Fruit fly (Drosophila melanogaster) whole organism, wandering third instar larva: Measurements from ENCODE around the gene Lsp1beta.
A peak's percentile ranks its signal among the peaks of the same experiment; 100 is the strongest.

Experiments used
- CG9705 ChIP-seq: fragments of 200-800 bp; sonication (Bioruptor generic); optimal IDR thresholded peaks from 2 replicates; lab custom pipeline; 2018; ENCODE audit warnings: missing biosample characterization, mild to moderate bottlenecking, missing genetic modification characterization
- CrebA ChIP-seq: fragments of 200-800 bp; sonication (Bioruptor generic); optimal IDR thresholded peaks from 2 replicates; lab custom pipeline; 2016; ENCODE audit warnings: missing biosample characterization, mild to moderate bottlenecking, missing genetic modification characterization, borderline replicate concordance
- Dfd ChIP-seq: fragments of >200 bp; optimal IDR thresholded peaks from 2 replicates; lab custom pipeline; 2017; ENCODE audit warnings: missing biosample characterization, missing genetic modification characterization
- Dif ChIP-seq: fragments of 200-275, 200-300 bp; sonication (Bioruptor generic); optimal IDR thresholded peaks from 2 replicates; lab custom pipeline; 2018; ENCODE audit warnings: missing biosample characterization, missing genetic modification characterization; ENCODE audit not compliant: partially characterized antibody
- GATAd ChIP-seq: sonication (Bioruptor generic); optimal IDR thresholded peaks from 2 replicates; lab custom pipeline; 2016; ENCODE audit warnings: missing biosample characterization, missing genetic modification characterization
- HLH106 ChIP-seq: fragments of 200-800 bp; optimal IDR thresholded peaks from 3 replicates; lab custom pipeline; 2019; ENCODE audit warnings: missing biosample characterization, mild to moderate bottlenecking, missing genetic modification characterization, moderate library complexity
- Hnf4 ChIP-seq: fragments of 200-800 bp; sonication (Bioruptor generic); optimal IDR thresholded peaks from 2 replicates; lab custom pipeline; 2016; ENCODE audit warnings: missing biosample characterization, mild to moderate bottlenecking, missing genetic modification characterization
- Hr78 ChIP-seq: fragments of >200 bp; optimal IDR thresholded peaks from 2 replicates; lab custom pipeline; 2017; ENCODE audit warnings: missing biosample characterization, missing genetic modification characterization
- Hr83 ChIP-seq: fragments of 200-300 bp; sonication (Bioruptor generic); optimal IDR thresholded peaks from 2 replicates; lab custom pipeline; 2016; ENCODE audit warnings: missing biosample characterization, mild to moderate bottlenecking, missing genetic modification characterization, moderate library complexity; ENCODE audit not compliant: poor library complexity, severe bottlenecking
- Jra ChIP-seq: sonication (Bioruptor generic); optimal IDR thresholded peaks from 2 replicates; lab custom pipeline; 2016; ENCODE audit warnings: missing biosample characterization, missing genetic modification characterization
- Mio ChIP-seq: sonication (Bioruptor generic); optimal IDR thresholded peaks from 2 replicates; lab custom pipeline; 2016; ENCODE audit warnings: missing biosample characterization, missing genetic modification characterization
- Myc ChIP-seq: fragments of >200 bp; optimal IDR thresholded peaks from 2 replicates; lab custom pipeline; 2017
- Rel ChIP-seq, 2 experiments: fragments of 200-800 bp; sonication (Bioruptor generic) in 1 of 2; optimal IDR thresholded peaks; 2 replicates in 1 of 2; 3 replicates in 1 of 2; lab custom pipeline; 2016 to 2019; ENCODE audit warnings: mild to moderate bottlenecking in 2 of 2, missing biosample characterization in 2 of 2, missing genetic modification characterization in 2 of 2, moderate library complexity in 1 of 2
- Sp1 ChIP-seq: fragments of 200-800 bp; sonication (Bioruptor generic); optimal IDR thresholded peaks from 3 replicates; lab custom pipeline; 2019; ENCODE audit warnings: missing biosample characterization, mild to moderate bottlenecking, missing genetic modification characterization, moderate library complexity
- Vsx2 ChIP-seq: fragments of 200-300, 225-300 bp; sonication (Bioruptor generic); optimal IDR thresholded peaks from 2 replicates; lab custom pipeline; 2018; ENCODE audit warnings: missing biosample characterization, missing genetic modification characterization; ENCODE audit not compliant: partially characterized antibody
- br ChIP-seq: fragments of 200-800 bp; sonication (Bioruptor generic); optimal IDR thresholded peaks from 2 replicates; lab custom pipeline; 2016; ENCODE audit warnings: missing biosample characterization, missing genetic modification characterization
- brk ChIP-seq: fragments of 200-800 bp; sonication (Bioruptor generic); optimal IDR thresholded peaks from 2 replicates; lab custom pipeline; 2016; ENCODE audit warnings: missing biosample characterization, mild to moderate bottlenecking, missing genetic modification characterization
- dl ChIP-seq, 2 experiments: fragments of 175-275, 200-275 bp in 1 of 2; fragments of 200-275 bp in 1 of 2; sonication (Bioruptor generic); optimal IDR thresholded peaks; lab custom pipeline; 2018; ENCODE audit warnings: mild to moderate bottlenecking in 2 of 2, missing biosample characterization in 2 of 2, missing genetic modification characterization in 2 of 2, moderate library complexity in 2 of 2; ENCODE audit not compliant: partially characterized antibody in 2 of 2, insufficient read depth in 1 of 2
- dmrt93B ChIP-seq: fragments of 200-800 bp; sonication (Bioruptor generic); optimal IDR thresholded peaks from 2 replicates; lab custom pipeline; 2018; ENCODE audit warnings: missing biosample characterization, mild to moderate bottlenecking, missing genetic modification characterization
- dsf ChIP-seq: sonication (Bioruptor generic); optimal IDR thresholded peaks from 2 replicates; lab custom pipeline; 2016; ENCODE audit warnings: missing biosample characterization, missing genetic modification characterization, borderline replicate concordance
- foxo ChIP-seq, 2 experiments: fragments of 200-800 bp; sonication (Bioruptor generic); optimal IDR thresholded peaks; 2 replicates in 1 of 2; 3 replicates in 1 of 2; lab custom pipeline; 2016 to 2017; ENCODE audit warnings: missing biosample characterization in 2 of 2, missing genetic modification characterization in 2 of 2
- fru ChIP-seq: fragments of 200-800 bp; sonication (Bioruptor generic); optimal IDR thresholded peaks from 3 replicates; lab custom pipeline; 2016; ENCODE audit warnings: missing biosample characterization, mild to moderate bottlenecking, missing genetic modification characterization
- h ChIP-seq: fragments of 200-800 bp; sonication (Bioruptor generic); optimal IDR thresholded peaks from 3 replicates; lab custom pipeline; 2016; ENCODE audit warnings: missing biosample characterization, mild to moderate bottlenecking, missing genetic modification characterization
- jim ChIP-seq: fragments of 175-275, 200-325 bp; sonication (Bioruptor generic); optimal IDR thresholded peaks from 2 replicates; lab custom pipeline; 2016; ENCODE audit warnings: missing biosample characterization, mild to moderate bottlenecking, missing genetic modification characterization
- lola ChIP-seq: fragments of >200 bp; optimal IDR thresholded peaks from 2 replicates; lab custom pipeline; 2017; ENCODE audit warnings: missing biosample characterization, missing genetic modification characterization
- pan ChIP-seq: fragments of >200 bp; optimal IDR thresholded peaks from 2 replicates; lab custom pipeline; 2017
- psq ChIP-seq: fragments of 200-800 bp; sonication (Bioruptor generic); optimal IDR thresholded peaks from 3 replicates; lab custom pipeline; 2017; ENCODE audit warnings: missing biosample characterization, mild to moderate bottlenecking, missing genetic modification characterization, moderate library complexity
- rgr ChIP-seq: fragments of 200-800 bp; sonication (Bioruptor generic); optimal IDR thresholded peaks from 3 replicates; lab custom pipeline; 2016; ENCODE audit warnings: missing biosample characterization, mild to moderate bottlenecking, missing genetic modification characterization
- sage ChIP-seq: fragments of 200-800 bp; sonication (Bioruptor generic); optimal IDR thresholded peaks from 2 replicates; lab custom pipeline; 2016; ENCODE audit warnings: missing biosample characterization, mild to moderate bottlenecking, missing genetic modification characterization
- sv ChIP-seq: fragments of 200-800 bp; sonication (Bioruptor generic); optimal IDR thresholded peaks from 3 replicates; lab custom pipeline; 2016; ENCODE audit warnings: missing biosample characterization, missing genetic modification characterization
- usp ChIP-seq: fragments of >200 bp; optimal IDR thresholded peaks from 2 replicates; lab custom pipeline; 2017; ENCODE audit warnings: missing biosample characterization, missing genetic modification characterization
- woc ChIP-seq: sonication (Bioruptor generic); optimal IDR thresholded peaks from 2 replicates; lab custom pipeline; 2016; ENCODE audit warnings: missing biosample characterization, mild to moderate bottlenecking, missing genetic modification characterization

The Lsp1beta gene

dm6 chr2L:898316-898715 lies at the start of gene Lsp1beta:
TSS of gene Lsp1beta (plus strand) at chr2L:898500.
- TF ChIP-seq GATAd (GFP tag; lab: Kevin White, UChicago) (no peak), Rel (GFP tag; optimal IDR thresholded peaks at IDR 0.05; lab: Kevin White, UChicago) (no peak), Rel (tag; optimal IDR thresholded peaks at IDR 0.05; lab: Kevin White, UChicago) (peak; percentile 0)

- no peak for TF ChIP-seq Dif (GFP tag; lab: Kevin White, UChicago)
- TF ChIP-seq Rel (GFP tag; optimal IDR thresholded peaks at IDR 0.05; lab: Kevin White, UChicago), result no peak
- TF ChIP-seq Rel (tag; optimal IDR thresholded peaks at IDR 0.05; lab: Kevin White, UChicago), result peak; percentile 53
Observed at dm6 chr2L:849138-849744, 49.1 kb upstream of the Lsp1beta start.

dm6 chr2L:849787-850512 lies 48.4 kb upstream of the Lsp1beta start:
- no peak for TF ChIP-seq Myc (lab: Kevin White, UChicago)
- TF ChIP-seq Dfd (GFP tag; lab: Kevin White, UChicago), result peak; percentile 96

dm6 chr2L:850727-851257 lies 47.5 kb upstream of the Lsp1beta start, which contains the start of gene drongo:
TSS of gene drongo (minus strand) at chr2L:851071.
- TF ChIP-seq psq (peak; percentile 75), woc (GFP tag; lab: Kevin White, UChicago) (no peak), Dif (GFP tag; lab: Kevin White, UChicago) (peak; percentile 17), foxo (GFP tag; optimal IDR thresholded peaks at IDR 0.05; lab: Kevin White, UChicago) (peak in 1 of 2 experiments; percentile 14), Rel (GFP tag; optimal IDR thresholded peaks at IDR 0.05; lab: Kevin White, UChicago) (no peak), Rel (tag; optimal IDR thresholded peaks at IDR 0.05; lab: Kevin White, UChicago) (peak; percentile 26), lola (GFP tag; lab: Kevin White, UChicago) (no peak), usp (GFP tag; lab: Kevin White, UChicago) (no peak), Myc (lab: Kevin White, UChicago) (peak; percentile 5), h (GFP tag; lab: Kevin White, UChicago) (peak; percentile 46), Hnf4 (GFP tag; lab: Kevin White, UChicago) (peak; percentile 41), fru (GFP tag; lab: Kevin White, UChicago) (peak; percentile 8), rgr (GFP tag; lab: Kevin White, UChicago) (peak; percentile 20), Hr83 (GFP tag; lab: Kevin White, UChicago) (peak; percentile 55), dl (GFP tag; optimal IDR thresholded peaks at IDR 0.05; lab: Kevin White, UChicago; ENCODE audit: insufficient read depth in 1 of 2, partially characterized antibody in 2 of 2) (no peak), Jra (peak; percentile 36), Mio (GFP tag; lab: Kevin White, UChicago) (no peak), Sp1 (GFP tag; lab: Kevin White, UChicago) (peak; percentile 68), br (GFP tag; lab: Kevin White, UChicago) (peak; percentile 55), CrebA (GFP tag; lab: Kevin White, UChicago) (no peak), dsf (GFP tag; lab: Kevin White, UChicago) (peak; percentile 1), jim (GFP tag; lab: Kevin White, UChicago) (peak; percentile 61), pan (lab: Kevin White, UChicago) (no peak)

dm6 chr2L:852647-853111 lies 45.6 kb upstream of the Lsp1beta start, which contains the start of the genes CG4291 and kraken:
TSS of gene CG4291 (minus strand) at chr2L:852730.
TSS of gene kraken (plus strand) at chr2L:852768.
- TF ChIP-seq dsf (GFP tag; lab: Kevin White, UChicago) (no peak), h (GFP tag; lab: Kevin White, UChicago) (peak; percentile 74), Rel (GFP tag; optimal IDR thresholded peaks at IDR 0.05; lab: Kevin White, UChicago) (no peak), Rel (tag; optimal IDR thresholded peaks at IDR 0.05; lab: Kevin White, UChicago) (peak; percentile 43), CG9705 (peak; percentile 45), pan (lab: Kevin White, UChicago) (no peak), rgr (GFP tag; lab: Kevin White, UChicago) (peak; percentile 66), sage (no peak), Mio (GFP tag; lab: Kevin White, UChicago) (no peak), Hr78 (GFP tag; lab: Kevin White, UChicago) (no peak), jim (GFP tag; lab: Kevin White, UChicago) (no peak), foxo (GFP tag; optimal IDR thresholded peaks at IDR 0.05; lab: Kevin White, UChicago) (peak in 1 of 2 experiments; percentile 61), Dfd (GFP tag; lab: Kevin White, UChicago) (no peak), Hnf4 (GFP tag; lab: Kevin White, UChicago) (peak; percentile 70), CrebA (GFP tag; lab: Kevin White, UChicago) (no peak), dl (GFP tag; optimal IDR thresholded peaks at IDR 0.05; lab: Kevin White, UChicago; ENCODE audit: insufficient read depth in 1 of 2, partially characterized antibody in 2 of 2) (no peak), Jra (no peak), usp (GFP tag; lab: Kevin White, UChicago) (no peak), Vsx2 (GFP tag; lab: Kevin White, UChicago) (no peak), sv (GFP tag; lab: Kevin White, UChicago) (peak; percentile 59), Sp1 (GFP tag; lab: Kevin White, UChicago) (peak; percentile 49), fru (GFP tag; lab: Kevin White, UChicago) (peak; percentile 15), lola (GFP tag; lab: Kevin White, UChicago) (no peak), brk (no peak), Dif (GFP tag; lab: Kevin White, UChicago) (no peak), Hr83 (GFP tag; lab: Kevin White, UChicago) (peak; percentile 60), HLH106 (peak; percentile 51), dmrt93B (GFP tag; lab: Kevin White, UChicago) (no peak)
